Worm (Caenorhabditis elegans) whole organism, L1 larva: ENCODE results near the gene lmbr-1.

Source experiments
- C16A3.4 ChIP-seq: fragments of 150-350 bp; optimal IDR thresholded peaks from 2 replicates; lab custom pipeline; 2014; ENCODE audit warnings: missing biosample characterization, missing genetic modification characterization
- C34B4.2 ChIP-seq: sonication (generic microtip); optimal IDR thresholded peaks from 2 replicates; lab custom pipeline; 2017; ENCODE audit warnings: mild to moderate bottlenecking, missing genetic modification characterization, missing compliant biosample characterization
- F16B12.6 ChIP-seq: fragments of 150-350 bp; optimal IDR thresholded peaks from 2 replicates; lab custom pipeline; 2014; ENCODE audit warnings: missing biosample characterization, missing genetic modification characterization
- Y116A8C.19 ChIP-seq: sonication (generic microtip); optimal IDR thresholded peaks from 2 replicates; lab custom pipeline; 2016; ENCODE audit warnings: missing compliant biosample characterization, missing genetic modification characterization, borderline replicate concordance
- aha-1 ChIP-seq: fragments of 150-350 bp; optimal IDR thresholded peaks from 2 replicates; lab custom pipeline; 2014; ENCODE audit warnings: missing biosample characterization, missing genetic modification characterization
- alr-1 ChIP-seq: fragments of 200-800 bp; sonication (Bioruptor generic); optimal IDR thresholded peaks from 2 replicates; lab custom pipeline; 2018; ENCODE audit warnings: borderline replicate concordance, mild to moderate bottlenecking, missing genetic modification characterization, missing compliant biosample characterization
- aly-2 ChIP-seq: fragments of 150-350 bp; optimal IDR thresholded peaks from 2 replicates; lab custom pipeline; 2014; ENCODE audit warnings: missing biosample characterization, missing genetic modification characterization
- ama-1 ChIP-seq: fragments of 150-350 bp; optimal IDR thresholded peaks from 2 replicates; lab custom pipeline; 2014
- blmp-1 ChIP-seq: fragments of 150-350 bp; optimal IDR thresholded peaks from 2 replicates; lab custom pipeline; 2014; ENCODE audit warnings: missing biosample characterization, missing genetic modification characterization
- ceh-63 ChIP-seq: fragments of 200-800 bp; sonication (Bioruptor generic); optimal IDR thresholded peaks from 2 replicates; lab custom pipeline; 2018; ENCODE audit warnings: mild to moderate bottlenecking, missing genetic modification characterization, missing compliant biosample characterization
- ceh-8 ChIP-seq: fragments of 200-800 bp; sonication (Bioruptor generic); optimal IDR thresholded peaks from 2 replicates; lab custom pipeline; 2018; ENCODE audit warnings: mild to moderate bottlenecking, missing genetic modification characterization, moderate library complexity, missing compliant biosample characterization
- ceh-82 ChIP-seq, 3 experiments: fragments of 150-350 bp in 1 of 3; sonication (generic microtip) in 2 of 3; optimal IDR thresholded peaks; 2 replicates each; lab custom pipeline; 2014 to 2017; ENCODE audit warnings: missing biosample characterization in 3 of 3, missing genetic modification characterization in 3 of 3
- ceh-90 ChIP-seq: sonication (generic microtip); optimal IDR thresholded peaks from 2 replicates; lab custom pipeline; 2016; ENCODE audit warnings: missing genetic modification characterization, missing compliant biosample characterization
- ces-1 ChIP-seq: fragments of 150-350 bp; optimal IDR thresholded peaks from 2 replicates; lab custom pipeline; 2014; ENCODE audit warnings: missing biosample characterization, missing genetic modification reagents, missing genetic modification characterization
- dpl-1 ChIP-seq, 3 experiments: fragments of 150-350 bp in 2 of 3; sonication (generic microtip) in 1 of 3; optimal IDR thresholded peaks; 2 replicates each; lab custom pipeline; 2014 to 2017; ENCODE audit warnings: missing biosample characterization in 3 of 3, missing genetic modification characterization in 3 of 3, missing genetic modification reagents in 3 of 3
- efl-1 ChIP-seq, 4 experiments: fragments of 150-350 bp; optimal IDR thresholded peaks in 3 of 4; peaks in 1 of 4; 1 replicate in 1 of 4; 2 replicates in 3 of 4; lab custom pipeline; 2014; ENCODE audit warnings: missing biosample characterization in 2 of 4, missing genetic modification characterization in 2 of 4, missing genetic modification reagents in 2 of 4
- efl-3 ChIP-seq: fragments of 200-800 bp; sonication (Bioruptor generic); optimal IDR thresholded peaks from 2 replicates; lab custom pipeline; 2018; ENCODE audit warnings: mild to moderate bottlenecking, missing genetic modification characterization, missing compliant biosample characterization
- elt-2 ChIP-seq: sonication (generic microtip); optimal IDR thresholded peaks from 2 replicates; lab custom pipeline; 2016; ENCODE audit warnings: missing genetic modification characterization, mild to moderate bottlenecking, inconsistent platforms, missing compliant biosample characterization, missing genetic modification reagents
- ets-5 ChIP-seq: fragments of 200-800 bp; sonication (Bioruptor generic); IDR thresholded peaks from 2 replicates; pipeline ENCODE4 v1.3.6; 2022; ENCODE audit warnings: missing genetic modification characterization, missing compliant biosample characterization
- fkh-10 ChIP-seq: sonication (generic microtip); optimal IDR thresholded peaks from 2 replicates; lab custom pipeline; 2017; ENCODE audit warnings: missing biosample characterization, missing genetic modification reagents, missing genetic modification characterization
- fkh-4 ChIP-seq: sonication (generic microtip); optimal IDR thresholded peaks from 2 replicates; lab custom pipeline; 2016; ENCODE audit warnings: missing compliant biosample characterization, missing genetic modification characterization, borderline replicate concordance
- fkh-8 ChIP-seq: sonication (generic microtip); optimal IDR thresholded peaks from 2 replicates; lab custom pipeline; 2016; ENCODE audit warnings: mild to moderate bottlenecking, missing genetic modification characterization, missing compliant biosample characterization
- jun-1 ChIP-seq: fragments of 150-350 bp; optimal IDR thresholded peaks from 2 replicates; lab custom pipeline; 2014; ENCODE audit warnings: missing biosample characterization, missing genetic modification reagents, missing genetic modification characterization
- lin-13 ChIP-seq: fragments of 150-350 bp; optimal IDR thresholded peaks from 2 replicates; lab custom pipeline; 2014; ENCODE audit warnings: missing biosample characterization, missing genetic modification reagents, missing genetic modification characterization
- lin-39 ChIP-seq: fragments of 150-350 bp; optimal IDR thresholded peaks from 2 replicates; lab custom pipeline; 2014; ENCODE audit warnings: missing biosample characterization, missing genetic modification reagents, missing genetic modification characterization
- lir-3 ChIP-seq: sonication (generic microtip); optimal IDR thresholded peaks from 2 replicates; lab custom pipeline; 2016; ENCODE audit warnings: mild to moderate bottlenecking, missing genetic modification characterization, moderate library complexity, missing compliant biosample characterization; ENCODE audit not compliant: poor library complexity
- lsy-2 ChIP-seq, 2 experiments: fragments of 150-350 bp; optimal IDR thresholded peaks; 2 replicates each; lab custom pipeline; 2014; ENCODE audit warnings: missing biosample characterization in 2 of 2, missing genetic modification characterization in 2 of 2
- mab-9 ChIP-seq: fragments of 200-800 bp; sonication (Bioruptor generic); IDR thresholded peaks from 2 replicates; pipeline ENCODE4 v1.3.6; 2022; ENCODE audit warnings: missing genetic modification reagents, missing genetic modification characterization, missing compliant biosample characterization
- mdl-1 ChIP-seq, 2 experiments: fragments of 150-350 bp; optimal IDR thresholded peaks; 2 replicates each; lab custom pipeline; 2014 to 2017; ENCODE audit warnings: missing biosample characterization in 2 of 2, missing genetic modification characterization in 2 of 2, inconsistent platforms in 1 of 2
- mep-1 ChIP-seq: fragments of 150-350 bp; optimal IDR thresholded peaks from 2 replicates; lab custom pipeline; 2014; ENCODE audit warnings: missing biosample characterization, missing genetic modification characterization
- nhr-11 ChIP-seq: fragments of 150-350 bp; optimal IDR thresholded peaks from 2 replicates; lab custom pipeline; 2014; ENCODE audit warnings: missing biosample characterization, missing genetic modification characterization
- nhr-19 ChIP-seq: fragments of 200-800 bp; sonication (Bioruptor generic); conservative IDR thresholded peaks from 2 replicates; pipeline ENCODE4 v1.3.6; 2022; ENCODE audit warnings: missing genetic modification characterization, missing compliant biosample characterization
- nhr-20 ChIP-seq: sonication (generic microtip); optimal IDR thresholded peaks from 2 replicates; lab custom pipeline; 2016; ENCODE audit warnings: mild to moderate bottlenecking, missing genetic modification characterization, missing compliant biosample characterization
- nhr-237 ChIP-seq: fragments of 150-350 bp; optimal IDR thresholded peaks from 2 replicates; lab custom pipeline; 2014; ENCODE audit warnings: missing biosample characterization, missing genetic modification characterization
- nhr-47 ChIP-seq: sonication (generic microtip); optimal IDR thresholded peaks from 2 replicates; lab custom pipeline; 2016; ENCODE audit warnings: mild to moderate bottlenecking, missing genetic modification characterization, moderate library complexity, missing compliant biosample characterization
- nhr-71 ChIP-seq: sonication (generic microtip); optimal IDR thresholded peaks from 2 replicates; lab custom pipeline; 2016; ENCODE audit warnings: mild to moderate bottlenecking, missing genetic modification characterization, moderate library complexity, missing compliant biosample characterization
- nhr-85 ChIP-seq: sonication (generic microtip); peaks from one replicate; lab custom pipeline; 2016; ENCODE audit warnings: missing genetic modification characterization, inconsistent platforms, missing compliant biosample characterization
- nhr-90 ChIP-seq: sonication (generic microtip); optimal IDR thresholded peaks from 2 replicates; lab custom pipeline; 2016; ENCODE audit warnings: mild to moderate bottlenecking, missing genetic modification characterization, missing compliant biosample characterization; ENCODE audit not compliant: poor library complexity
- pax-3 ChIP-seq: fragments of 200-800 bp; sonication (Bioruptor generic); optimal IDR thresholded peaks from 2 replicates; lab custom pipeline; 2018; ENCODE audit warnings: mild to moderate bottlenecking, missing genetic modification characterization, moderate library complexity, missing compliant biosample characterization
- sup-37 ChIP-seq: fragments of 200-800 bp; sonication (Bioruptor generic); optimal IDR thresholded peaks from 2 replicates; lab custom pipeline; 2018; ENCODE audit warnings: mild to moderate bottlenecking, missing genetic modification characterization, missing compliant biosample characterization
- swsn-7 ChIP-seq: sonication (generic microtip); optimal IDR thresholded peaks from 2 replicates; lab custom pipeline; 2016; ENCODE audit warnings: missing genetic modification characterization, missing compliant biosample characterization
- vab-15 ChIP-seq: sonication (generic microtip); optimal IDR thresholded peaks from 2 replicates; lab custom pipeline; 2017; ENCODE audit warnings: missing genotype, mild to moderate bottlenecking, missing genetic modification characterization, missing compliant biosample characterization
- xbp-1 ChIP-seq: sonication (generic microtip); optimal IDR thresholded peaks from 2 replicates; lab custom pipeline; 2016; ENCODE audit warnings: missing genetic modification characterization, missing compliant biosample characterization
- zip-4 ChIP-seq: fragments of 200-800 bp; sonication (Bioruptor generic); optimal IDR thresholded peaks from 2 replicates; lab custom pipeline; 2018; ENCODE audit warnings: mild to moderate bottlenecking, missing genetic modification characterization, moderate library complexity, missing compliant biosample characterization
- ztf-4 ChIP-seq: fragments of 150-350 bp; optimal IDR thresholded peaks from 2 replicates; lab custom pipeline; 2014; ENCODE audit warnings: missing biosample characterization, missing genetic modification characterization

Gene lmbr-1

DNA sequence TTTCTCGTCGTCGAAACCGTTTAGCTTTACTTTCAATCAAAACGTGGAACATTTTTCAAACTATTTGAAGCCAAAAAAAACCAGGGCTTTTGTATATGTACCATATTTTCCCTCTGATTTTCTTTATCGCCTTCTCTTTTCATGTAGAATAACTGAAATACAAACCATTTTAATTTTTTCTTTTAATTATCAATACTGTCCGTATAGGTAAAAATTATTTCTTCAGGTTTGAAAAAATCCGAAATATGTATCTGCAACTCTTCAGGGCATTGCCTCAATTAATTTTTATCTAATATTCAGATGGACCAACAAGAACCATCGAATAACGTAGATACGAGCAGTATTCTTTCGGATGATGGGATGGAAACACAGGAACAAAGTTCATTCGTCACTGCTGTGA is 2.9 kb downstream of the lmbr-1 start, which contains the start of gene met-2:
Gene met-2 (plus strand): TSS at position 301 of the 400 bp plus-strand sequence.
- TF ChIP-seq efl-1 (optimal IDR thresholded peaks at IDR 0.05; lab: Kevin White, UChicago), result no peak
- peak in 1 of 2 experiments; percentile 26 for TF ChIP-seq efl-1 (GFP tag; optimal IDR thresholded peaks at IDR 0.05 in 1 of 2; lab: Kevin White, UChicago)
- TF ChIP-seq aly-2 (tag; lab: Kevin White, UChicago), result no peak
- TF ChIP-seq, all 84 proteins: peak for 1

DNA sequence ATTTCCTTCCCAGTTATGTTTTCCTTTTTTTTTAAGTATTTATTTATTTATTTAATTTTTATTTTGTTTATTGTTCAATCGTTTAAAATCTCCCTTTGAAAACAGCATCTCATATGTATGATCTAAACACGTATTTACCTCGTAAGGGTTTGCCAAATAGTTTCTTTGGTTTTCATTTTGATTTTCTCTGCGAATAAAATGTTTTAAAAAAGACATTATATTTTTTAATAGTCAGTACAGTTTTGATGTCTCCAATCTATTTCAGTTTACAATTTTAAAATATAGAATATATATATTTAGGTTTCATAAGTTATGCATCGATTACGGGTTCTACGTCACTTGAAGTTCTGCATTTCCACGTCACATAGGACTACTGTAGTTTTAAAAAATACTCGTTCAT is 8.6 kb downstream of the lmbr-1 start, which contains the start of gene R05D3.12:
Gene R05D3.12 (plus strand): TSS at position 301 of the 400 bp plus-strand sequence.
- no peak for TF ChIP-seq nhr-71 (tag; lab: Kevin White, UChicago)
- TF ChIP-seq fkh-10, result no peak
- no peak for TF ChIP-seq swsn-7 (tag; lab: Kevin White, UChicago)
- TF ChIP-seq elt-2 (tag; lab: Kevin White, UChicago), result no peak
- TF ChIP-seq zip-4 (GFP tag; lab: Kevin White, UChicago), result no peak
- no peak for TF ChIP-seq dpl-1 (GFP tag; optimal IDR thresholded peaks at IDR 0.05; lab: Kevin White, UChicago)
- no peak for TF ChIP-seq nhr-20 (tag; lab: Kevin White, UChicago)
- no peak for TF ChIP-seq ceh-90 (tag; lab: Kevin White, UChicago)
- TF ChIP-seq lsy-2 (tag; optimal IDR thresholded peaks at IDR 0.05; lab: Kevin White, UChicago), result no peak
- no peak for TF ChIP-seq lin-39 (tag; lab: Kevin White, UChicago)
- TF ChIP-seq ceh-82 (tag; optimal IDR thresholded peaks at IDR 0.05; lab: Kevin White, UChicago), result no peak

DNA sequence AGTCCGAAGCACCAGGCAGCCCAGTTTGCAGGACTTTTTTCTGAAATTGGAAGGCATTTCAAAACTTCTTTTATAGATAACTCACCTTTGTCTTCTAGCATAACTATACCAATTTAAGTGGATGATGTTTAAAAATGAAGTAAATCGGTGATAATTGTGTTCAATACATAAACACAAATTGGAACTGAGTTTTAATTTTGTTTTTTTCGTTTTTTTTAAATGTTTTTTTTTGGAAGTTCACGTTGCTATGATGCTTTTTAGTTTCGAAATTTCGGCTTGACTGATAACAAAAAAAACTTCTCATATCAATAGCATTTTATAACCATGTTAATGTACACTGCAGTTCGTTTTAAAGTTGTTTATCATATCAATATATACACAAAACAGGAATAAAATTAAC is 17.5 kb downstream of the lmbr-1 start, which contains the start of gene ZK353.4:
Gene ZK353.4 (minus strand): TSS at position 101 of the 400 bp plus-strand sequence.
- TF ChIP-seq efl-3 (GFP tag; lab: Kevin White, UChicago) (no peak), ces-1 (GFP tag; lab: Kevin White, UChicago) (no peak), fkh-8 (tag; lab: Kevin White, UChicago) (no peak), ets-5 (no peak), vab-15 (tag; lab: Kevin White, UChicago) (no peak), C34B4.2 (tag; lab: Kevin White, UChicago) (no peak), mdl-1 (tag; optimal IDR thresholded peaks at IDR 0.05; lab: Kevin White, UChicago) (no peak), fkh-4 (no peak), fkh-10 (no peak), C16A3.4 (tag; lab: Kevin White, UChicago) (no peak), nhr-20 (tag; lab: Kevin White, UChicago) (no peak), efl-1 (optimal IDR thresholded peaks at IDR 0.05; lab: Kevin White, UChicago) (no peak), efl-1 (GFP tag; optimal IDR thresholded peaks at IDR 0.05 in 1 of 2; lab: Kevin White, UChicago) (no peak), nhr-11 (tag; lab: Kevin White, UChicago) (no peak), ztf-4 (tag; lab: Kevin White, UChicago) (no peak), blmp-1 (tag; lab: Kevin White, UChicago) (no peak), nhr-19 (GFP tag; lab: Robert Waterston, UW) (no peak), nhr-90 (tag; lab: Kevin White, UChicago) (no peak), aha-1 (no peak)
- TF ChIP-seq, all 84 proteins: peak for 0

DNA sequence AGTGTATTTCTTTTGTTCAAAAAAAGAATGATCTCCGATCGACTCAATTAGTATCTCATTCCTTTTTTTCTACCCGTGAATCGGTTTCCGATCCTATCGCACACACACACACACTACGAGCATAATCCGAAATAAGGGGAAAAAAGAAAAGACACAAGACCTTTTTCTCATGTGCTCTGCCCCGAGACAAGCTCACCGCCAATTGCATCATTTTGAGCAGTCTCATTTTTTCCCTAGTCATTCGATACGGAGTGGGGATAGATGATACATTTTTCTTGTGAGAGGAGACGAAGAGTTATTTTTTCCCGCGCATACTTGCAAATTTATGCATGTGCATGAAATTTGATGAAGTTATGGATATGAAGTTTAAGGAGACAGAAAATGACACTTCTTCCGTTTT is 20.3 kb downstream of the lmbr-1 start:
- peak; percentile 3 for TF ChIP-seq xbp-1 (tag; lab: Kevin White, UChicago)
- no peak for TF ChIP-seq efl-3 (GFP tag; lab: Kevin White, UChicago)
- TF ChIP-seq Y116A8C.19 (tag; lab: Kevin White, UChicago), result no peak
- TF ChIP-seq nhr-237 (tag; lab: Kevin White, UChicago), result no peak
- no peak for TF ChIP-seq nhr-85 (tag; lab: Kevin White, UChicago)
- peak; percentile 26 for TF ChIP-seq lin-13 (GFP tag; lab: Kevin White, UChicago)
- TF ChIP-seq ceh-82 (tag; optimal IDR thresholded peaks at IDR 0.05; lab: Kevin White, UChicago), result peak in 1 of 3 experiments; percentile 61
- TF ChIP-seq lir-3 (tag; lab: Kevin White, UChicago), result no peak
- peak; percentile 78 for TF ChIP-seq fkh-8 (tag; lab: Kevin White, UChicago)
- TF ChIP-seq pax-3, result peak; percentile 50
- no peak for TF ChIP-seq aly-2 (tag; lab: Kevin White, UChicago)
- TF ChIP-seq mep-1 (tag; lab: Kevin White, UChicago), result peak; percentile 37
- no peak for TF ChIP-seq ceh-63 (GFP tag; lab: Kevin White, UChicago)
- no peak for TF ChIP-seq mab-9 (GFP tag; lab: Robert Waterston, UW)
- TF ChIP-seq jun-1, result no peak
- TF ChIP-seq C16A3.4 (tag; lab: Kevin White, UChicago), result no peak
- TF ChIP-seq F16B12.6, result no peak
- no peak for TF ChIP-seq sup-37 (GFP tag; lab: Kevin White, UChicago)
- no peak for TF ChIP-seq alr-1 (tag; lab: Kevin White, UChicago)
- TF ChIP-seq nhr-47 (tag; lab: Kevin White, UChicago), result peak; percentile 42
- peak; percentile 3 to 8 for TF ChIP-seq efl-1 (optimal IDR thresholded peaks at IDR 0.05; lab: Kevin White, UChicago)
- TF ChIP-seq efl-1 (GFP tag; optimal IDR thresholded peaks at IDR 0.05 in 1 of 2; lab: Kevin White, UChicago), result peak in 1 of 2 experiments; percentile 72
- TF ChIP-seq nhr-11 (tag; lab: Kevin White, UChicago), result no peak
- TF ChIP-seq ceh-8, result peak; percentile 36
- TF ChIP-seq ama-1 (lab: Kevin White, UChicago), result no peak
